Worm (Caenorhabditis elegans) whole organism, L4 larva: Measurements from ENCODE around the gene F46B6.2.

ENCODE experiments used
- D1046.2 ChIP-seq: fragments of 200-800 bp; sonication (Bioruptor generic); IDR thresholded peaks from 2 replicates; pipeline ENCODE4 v1.3.6; 2022; ENCODE audit warnings: missing genetic modification characterization, missing compliant biosample characterization
- T20F7.1 ChIP-seq: fragments of 200-800 bp; sonication (Bioruptor generic); optimal IDR thresholded peaks from 2 replicates; lab custom pipeline; 2018; ENCODE audit warnings: mild to moderate bottlenecking, missing genetic modification characterization, missing compliant biosample characterization
- ceh-62 ChIP-seq: sonication (generic microtip); optimal IDR thresholded peaks from 2 replicates; lab custom pipeline; 2017; ENCODE audit warnings: missing biosample characterization, missing genetic modification characterization
- ceh-82 ChIP-seq: sonication (generic microtip); optimal IDR thresholded peaks from 2 replicates; lab custom pipeline; 2017; ENCODE audit warnings: missing biosample characterization, missing genetic modification characterization
- fkh-10 ChIP-seq: fragments of 150-350 bp; optimal IDR thresholded peaks from 2 replicates; lab custom pipeline; 2014; ENCODE audit warnings: missing biosample characterization, missing genetic modification reagents, missing genetic modification characterization
- lin-39 ChIP-seq: fragments of 150-350 bp; optimal IDR thresholded peaks from 2 replicates; lab custom pipeline; 2014; ENCODE audit warnings: missing biosample characterization, missing genetic modification reagents, missing genetic modification characterization
- nhr-237 ChIP-seq: sonication (generic microtip); optimal IDR thresholded peaks from 2 replicates; lab custom pipeline; 2017; ENCODE audit warnings: missing biosample characterization, missing genetic modification characterization
- pqm-1 ChIP-seq: sonication (generic microtip); optimal IDR thresholded peaks from 2 replicates; lab custom pipeline; 2017; ENCODE audit warnings: missing biosample characterization, missing genetic modification characterization
- skn-1 ChIP-seq: fragments of 150-350 bp; optimal IDR thresholded peaks from 2 replicates; lab custom pipeline; 2014; ENCODE audit warnings: missing biosample characterization, missing genetic modification characterization
- tra-1 ChIP-seq: fragments of 200-800 bp; sonication (Bioruptor generic); IDR thresholded peaks from 2 replicates; pipeline ENCODE4 v1.3.6; 2022; ENCODE audit warnings: missing genetic modification reagents, missing genetic modification characterization, missing compliant biosample characterization
- unc-62 ChIP-seq, 3 experiments: fragments of 150-350 bp in 1 of 3; sonication (generic microtip); optimal IDR thresholded peaks in 2 of 3; peaks in 1 of 3; 1 replicate in 1 of 3; 2 replicates in 2 of 3; lab custom pipeline; 2014 to 2017; ENCODE audit warnings: missing biosample characterization in 3 of 3, missing genetic modification characterization in 3 of 3, missing genetic modification reagents in 3 of 3, missing genotype in 1 of 3
- ztf-11 ChIP-seq: fragments of 150-350 bp; optimal IDR thresholded peaks from 2 replicates; lab custom pipeline; 2014; ENCODE audit warnings: missing biosample characterization, missing genetic modification characterization

ce11 chrV:9731852-9732251 lies 40.2 kb upstream of the F46B6.2 start:
- no peak for TF ChIP-seq ceh-62 (tag; lab: Kevin White, UChicago)
- TF ChIP-seq skn-1 (tag; lab: Kevin White, UChicago): no peak
- TF ChIP-seq pqm-1 (tag; lab: Kevin White, UChicago): no peak
- no peak for TF ChIP-seq ztf-11 (tag; lab: Kevin White, UChicago)
- TF ChIP-seq unc-62 (GFP tag; optimal IDR thresholded peaks at IDR 0.05 in 1 of 2; lab: Kevin White, UChicago): peak in 1 of 2 experiments; percentile 78
- TF ChIP-seq unc-62 (tag; optimal IDR thresholded peaks at IDR 0.05; lab: Kevin White, UChicago): no peak
- no peak for TF ChIP-seq fkh-10 (GFP tag; lab: Kevin White, UChicago)
- TF ChIP-seq tra-1 (GFP tag; lab: Robert Waterston, UW): no peak
- no peak for TF ChIP-seq lin-39 (tag; lab: Kevin White, UChicago)
- no peak for TF ChIP-seq nhr-237
- TF ChIP-seq D1046.2 (GFP tag; lab: Robert Waterston, UW): no peak
- no peak for TF ChIP-seq ceh-82
- no peak for TF ChIP-seq T20F7.1
